Worm (Caenorhabditis elegans): Measurements from ENCODE around the gene ztf-25.

Gene ztf-25

DNA sequence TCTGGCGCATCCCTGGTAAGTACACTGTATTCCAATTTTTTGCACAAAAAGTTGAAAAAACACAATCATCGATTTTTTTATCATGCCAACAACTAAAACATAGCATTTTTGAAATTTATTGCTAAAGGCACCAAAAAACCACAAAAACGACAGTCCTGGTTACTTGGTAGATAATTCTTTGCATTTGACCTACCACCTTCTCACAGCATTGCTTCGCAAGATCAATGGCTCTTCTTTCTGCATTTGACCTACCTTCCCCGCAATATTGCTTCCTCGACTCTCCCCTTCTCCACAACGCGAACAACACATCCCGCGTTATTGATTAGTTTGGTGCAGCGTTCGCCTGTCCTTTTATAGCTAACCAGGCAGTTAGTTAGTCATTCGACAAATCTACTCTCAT lies at the start of gene ztf-25:
TSS of gene ztf-25 (plus strand) at position 301 of the 400 bp plus-strand sequence.
- no peak for TF ChIP-seq ztf-28 (GFP tag; IDR thresholded peaks at IDR 0.05)
- TF ChIP-seq ceh-40 (GFP tag; IDR thresholded peaks at IDR 0.05), result no peak
- no peak for TF ChIP-seq tlf-1 (GFP tag; optimal IDR thresholded peaks at IDR 0.05)
- no peak for TF ChIP-seq F52B5.7 (tag; optimal IDR thresholded peaks at IDR 0.05)
- TF ChIP-seq snpc-3.4 (tag; optimal IDR thresholded peaks at IDR 0.05), result no peak
- TF ChIP-seq madf-6 (GFP tag; IDR thresholded peaks at IDR 0.05), result 0 out of 2 replicates have a peak, but pooled peaks have one; percentile 25
- TF ChIP-seq sptf-2 (GFP tag; optimal IDR thresholded peaks at IDR 0.05), result no peak

DNA sequence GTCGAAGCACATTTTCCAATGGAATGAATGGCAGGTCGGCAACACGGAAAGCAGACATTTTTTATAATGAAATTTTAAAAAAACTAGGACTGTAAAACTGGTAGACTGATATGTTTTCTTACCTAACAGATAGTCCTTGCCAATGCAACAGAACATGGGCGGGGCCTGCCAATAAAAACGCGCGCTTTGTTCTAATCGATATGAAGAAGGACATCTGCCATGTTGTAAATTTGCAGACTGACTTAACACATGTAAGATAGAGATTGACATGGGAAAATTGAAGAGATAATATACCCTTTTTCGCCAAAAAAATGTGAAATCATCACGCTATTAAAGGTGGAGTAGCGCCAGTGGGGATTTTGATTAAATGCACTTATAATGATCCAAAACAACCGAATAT lies 48.9 kb upstream of the ztf-25 start, which contains the start of gene C38D9.8:
TSS of gene C38D9.8 (minus strand) at position 101 of the 400 bp plus-strand sequence.
- no peak for TF ChIP-seq ceh-91 (GFP tag; IDR thresholded peaks at IDR 0.05)
- TF ChIP-seq zfh-2 (GFP tag; conservative IDR thresholded peaks at IDR 0.05), result no peak
- no peak for TF ChIP-seq madf-6 (GFP tag; IDR thresholded peaks at IDR 0.05)
- TF ChIP-seq T26A5.8 (tag; optimal IDR thresholded peaks at IDR 0.05), result no peak
- no peak for TF ChIP-seq ama-1 (optimal IDR thresholded peaks at IDR 0.05)
- TF ChIP-seq ama-1 (GFP tag; optimal IDR thresholded peaks at IDR 0.05), result no peak
- no peak for TF ChIP-seq tbx-9 (tag; optimal IDR thresholded peaks at IDR 0.05; ENCODE audit: borderline replicate concordance)
- TF ChIP-seq dpl-1 (GFP tag; optimal IDR thresholded peaks at IDR 0.05), result no peak
- TF ChIP-seq ceh-58 (GFP tag; IDR thresholded peaks at IDR 0.05), result no peak
- TF ChIP-seq hsf-1 (GFP tag; IDR thresholded peaks at IDR 0.05), result no peak
- TF ChIP-seq lsy-27 (tag; optimal IDR thresholded peaks at IDR 0.05; ENCODE audit: borderline replicate concordance, insufficient read depth), result no peak
- no peak for TF ChIP-seq B0336.3 (GFP tag; IDR thresholded peaks at IDR 0.05)
- TF ChIP-seq ztf-26 (tag; optimal IDR thresholded peaks at IDR 0.05), result no peak
- no peak for TF ChIP-seq sea-2 (GFP tag; IDR thresholded peaks at IDR 0.05)
- TF ChIP-seq mes-4 (tag; optimal IDR thresholded peaks at IDR 0.05), result no peak
- no peak for TF ChIP-seq unc-62 (GFP tag; optimal IDR thresholded peaks at IDR 0.05)
- no peak for TF ChIP-seq let-526 (GFP tag; IDR thresholded peaks at IDR 0.05)
- TF ChIP-seq F49E8.2 (tag; optimal IDR thresholded peaks at IDR 0.05; ENCODE audit: insufficient read depth), result no peak
- no peak for TF ChIP-seq egrh-3 (GFP tag; IDR thresholded peaks at IDR 0.05)
- TF ChIP-seq egl-18 (GFP tag; IDR thresholded peaks at IDR 0.05), result no peak
- no peak for TF ChIP-seq zim-3 (tag; optimal IDR thresholded peaks at IDR 0.05)

DNA sequence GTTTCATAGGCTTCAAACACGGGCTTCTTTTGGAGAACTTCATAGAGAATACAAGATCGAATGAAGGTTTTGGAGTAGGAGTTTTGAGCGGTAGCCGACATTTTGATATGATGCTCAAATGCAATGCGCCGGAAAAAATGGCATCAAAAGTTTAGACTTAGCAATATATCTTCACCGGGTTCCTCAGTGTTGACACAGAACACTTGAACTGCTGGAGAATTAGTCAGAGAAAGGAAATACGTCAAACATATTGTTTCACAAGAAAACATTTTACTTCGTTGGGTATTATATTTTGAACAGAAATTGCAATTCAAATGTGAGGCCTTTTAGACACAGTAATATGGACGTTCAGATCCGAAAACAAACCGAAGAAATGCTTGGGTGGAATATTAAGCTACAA lies 43.2 kb upstream of the ztf-25 start, which contains the start of gene fbxa-174:
TSS of gene fbxa-174 (minus strand) at position 101 of the 400 bp plus-strand sequence.
- TF ChIP-seq sea-2 (GFP tag; IDR thresholded peaks at IDR 0.05), result no peak
- TF ChIP-seq zim-3 (tag; optimal IDR thresholded peaks at IDR 0.05), result no peak

DNA sequence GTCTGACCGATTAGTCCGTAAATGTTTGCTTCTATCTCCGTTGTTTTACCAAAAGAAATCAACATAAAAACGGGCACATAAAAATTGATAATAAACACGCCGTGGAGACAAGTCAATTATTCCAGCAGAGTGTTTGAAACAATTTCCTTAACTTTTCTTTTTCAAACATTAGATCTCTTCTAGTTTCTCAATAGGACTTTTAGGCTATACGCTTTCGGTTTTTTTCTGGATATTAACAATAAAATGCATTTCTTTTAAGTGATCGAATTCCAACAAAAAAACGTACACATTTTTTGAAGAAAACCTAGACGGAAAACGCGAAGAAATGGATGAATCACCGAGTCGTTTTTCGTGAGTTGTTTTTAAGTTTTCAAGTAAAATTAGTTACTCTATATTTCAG lies 42.7 kb upstream of the ztf-25 start, which contains the start of gene fbxa-172:
TSS of gene fbxa-172 (plus strand) at position 301 of the 400 bp plus-strand sequence.
- TF ChIP-seq F23B12.7 (tag; optimal IDR thresholded peaks at IDR 0.05; ENCODE audit: insufficient read depth), result no peak
- TF ChIP-seq ceh-79 (tag; optimal IDR thresholded peaks at IDR 0.05), result no peak
- TF ChIP-seq K11D2.4 (GFP tag; IDR thresholded peaks at IDR 0.05), result no peak

DNA sequence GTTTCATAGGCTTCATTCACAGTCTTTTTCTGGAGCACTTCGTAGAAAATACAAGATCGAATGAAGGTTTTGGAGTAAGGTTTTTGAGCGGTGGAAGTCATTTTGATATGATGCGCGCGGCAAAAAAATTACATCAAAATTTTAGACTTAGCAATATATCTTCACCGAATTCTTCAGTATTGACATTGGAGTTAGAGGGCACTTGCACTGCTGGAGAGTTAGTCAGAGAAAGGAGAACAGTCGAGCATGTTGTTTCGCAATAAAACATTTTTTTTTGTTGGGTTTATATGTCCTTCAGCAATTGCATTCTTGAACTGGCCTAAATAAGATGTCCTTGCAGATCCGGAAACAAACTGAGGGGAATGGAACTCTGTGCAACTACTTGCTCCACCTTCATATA lies 35.7 kb upstream of the ztf-25 start, which contains the start of gene fbxa-171:
TSS of gene fbxa-171 (minus strand) at position 101 of the 400 bp plus-strand sequence.
- TF ChIP-seq lir-1 (GFP tag; conservative IDR thresholded peaks at IDR 0.05), result no peak

DNA sequence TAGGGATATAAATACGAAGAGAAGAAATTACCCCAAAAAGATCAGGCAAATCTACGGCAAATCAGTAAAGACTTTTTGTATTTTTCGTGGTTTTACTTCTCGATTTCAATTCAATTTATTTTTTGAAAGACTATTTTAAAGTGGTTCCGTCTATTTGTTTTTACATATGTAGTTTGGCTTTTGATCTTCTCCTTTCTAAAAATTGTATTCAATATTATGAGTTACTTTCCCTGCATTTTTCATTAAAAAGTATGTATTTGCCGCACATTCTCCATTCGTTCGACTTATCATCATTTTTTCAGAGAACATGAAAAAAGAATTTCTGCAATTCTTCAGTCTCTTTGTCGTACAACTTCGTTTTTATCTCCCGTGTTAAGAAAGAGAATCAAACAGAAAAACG lies 34.8 kb upstream of the ztf-25 start, which contains the start of gene C38D9.2:
TSS of gene C38D9.2 (plus strand) at position 301 of the 400 bp plus-strand sequence.
- no peak for TF ChIP-seq nhr-27 (tag; optimal IDR thresholded peaks at IDR 0.05)
- no peak for TF ChIP-seq him-1 (tag; optimal IDR thresholded peaks at IDR 0.05)
- TF ChIP-seq let-526 (GFP tag; IDR thresholded peaks at IDR 0.05), result no peak
- no peak for TF ChIP-seq unc-62 (GFP tag; optimal IDR thresholded peaks at IDR 0.05)
- TF ChIP-seq madf-6 (GFP tag; IDR thresholded peaks at IDR 0.05), result no peak
- TF ChIP-seq snpc-1.1 (tag; optimal IDR thresholded peaks at IDR 0.05; ENCODE audit: insufficient read depth), result no peak
- TF ChIP-seq ceh-91 (GFP tag; IDR thresholded peaks at IDR 0.05), result no peak
- no peak for TF ChIP-seq K11D2.4 (GFP tag; IDR thresholded peaks at IDR 0.05)
- TF ChIP-seq nfyb-1 (GFP tag; IDR thresholded peaks at IDR 0.05), result no peak
- no peak for TF ChIP-seq bed-1 (GFP tag; IDR thresholded peaks at IDR 0.05)
- no peak for TF ChIP-seq snpc-4 (GFP tag; optimal IDR thresholded peaks at IDR 0.05)
- TF ChIP-seq snpc-4 (tag; optimal IDR thresholded peaks at IDR 0.05), result no peak
- no peak for TF ChIP-seq akir-1 (GFP tag; optimal IDR thresholded peaks at IDR 0.05)
- TF ChIP-seq madf-3 (GFP tag; IDR thresholded peaks at IDR 0.05), result no peak
- no peak for TF ChIP-seq hlh-26 (GFP tag; conservative IDR thresholded peaks at IDR 0.05)
